Fruit fly (Drosophila melanogaster): ENCODE results near the gene GILT2.

The GILT2 gene

dm6 chr3R:23723381-23724034 lies 44.8 kb downstream of the GILT2 start (continued):
- TF ChIP-seq lbe (GFP tag; optimal IDR thresholded peaks at IDR 0.05) (peak; percentile 39), ash1 (GFP tag; optimal IDR thresholded peaks at IDR 0.05) (peak; percentile 4), CTCF (GFP tag; optimal IDR thresholded peaks at IDR 0.05) (no peak), CG4854 (GFP tag; optimal IDR thresholded peaks at IDR 0.05) (peak; percentile 37), CG17912 (GFP tag; optimal IDR thresholded peaks at IDR 0.05) (peak; percentile 32), Myb (GFP tag; optimal IDR thresholded peaks at IDR 0.05) (peak; percentile 22), D (optimal IDR thresholded peaks at IDR 0.05) (no peak), D (GFP tag; optimal IDR thresholded peaks at IDR 0.05) (peak; percentile 31), kah (GFP tag; optimal IDR thresholded peaks at IDR 0.05) (peak; percentile 31), Six4 (GFP tag; optimal IDR thresholded peaks at IDR 0.05) (no peak), otp (GFP tag; IDR thresholded peaks at IDR 0.05) (peak; percentile 75; the same call in 2 of the 3 replicates), dysf (GFP tag; IDR thresholded peaks at IDR 0.05) (peak; percentile 42; the same call in 1 of the 3 replicates), CG13775 (GFP tag; optimal IDR thresholded peaks at IDR 0.05) (no peak), org-1 (GFP tag; optimal IDR thresholded peaks at IDR 0.05) (peak; percentile 46), TFAM (GFP tag; optimal IDR thresholded peaks at IDR 0.05) (peak; percentile 13), Trl (optimal IDR thresholded peaks at IDR 0.05) (peak; percentile 68 to 89), Trl (GFP tag; optimal IDR thresholded peaks at IDR 0.05) (peak; percentile 83), Ptx1 (GFP tag; IDR thresholded peaks at IDR 0.05) (peak; percentile 17; the same call in 1 of the 2 replicates), fd64A (GFP tag; optimal IDR thresholded peaks at IDR 0.05) (peak; percentile 85), Hmx (GFP tag; optimal IDR thresholded peaks at IDR 0.05) (no peak), Vsx1 (GFP tag; optimal IDR thresholded peaks at IDR 0.05) (peak; percentile 52), CG32767 (GFP tag; IDR thresholded peaks at IDR 0.05) (peak; percentile 47), CG12104 (GFP tag; optimal IDR thresholded peaks at IDR 0.05) (peak; percentile 79), CG34376 (GFP tag; optimal IDR thresholded peaks at IDR 0.05) (peak; percentile 88), MTF-1 (GFP tag; optimal IDR thresholded peaks at IDR 0.05; ENCODE audit: borderline replicate concordance) (peak; percentile 95), z (GFP tag; IDR thresholded peaks at IDR 0.05) (peak; percentile 56; the same call in 1 of the 3 replicates), chif (GFP tag; optimal IDR thresholded peaks at IDR 0.05) (peak in 1 of 2 experiments; percentile 35), pan (optimal IDR thresholded peaks at IDR 0.05) (no peak), pan (GFP tag; optimal IDR thresholded peaks at IDR 0.05 in 1 of 2, IDR thresholded peaks at IDR 0.05 in 1 of 2) (peak in 1 of 2 experiments; percentile 79), CG3407 (GFP tag; optimal IDR thresholded peaks at IDR 0.05) (peak; percentile 75), CG6683 (GFP tag; optimal IDR thresholded peaks at IDR 0.05) (peak; percentile 78), Nf-YA (GFP tag; IDR thresholded peaks at IDR 0.05) (peak; percentile 86), lab (GFP tag; optimal IDR thresholded peaks at IDR 0.05) (peak; percentile 56), CG4730 (GFP tag; IDR thresholded peaks at IDR 0.05) (peak; percentile 17; the same call in 1 of the 2 replicates), CG4617 (GFP tag; optimal IDR thresholded peaks at IDR 0.05; ENCODE audit: borderline replicate concordance) (no peak), CG15011 (GFP tag; optimal IDR thresholded peaks at IDR 0.05) (no peak), Hr3 (GFP tag; optimal IDR thresholded peaks at IDR 0.05) (no peak), CG11504 (tag; optimal IDR thresholded peaks at IDR 0.05) (peak; percentile 73), sc (optimal IDR thresholded peaks at IDR 0.05) (no peak), sc (GFP tag; optimal IDR thresholded peaks at IDR 0.05) (peak; percentile 43), seq (GFP tag; IDR thresholded peaks at IDR 0.05) (peak; percentile 38; the same call in 1 of the 2 replicates), CG6254 (GFP tag; optimal IDR thresholded peaks at IDR 0.05) (peak; percentile 71), pita (GFP tag; optimal IDR thresholded peaks at IDR 0.05) (no peak), wek (GFP tag; optimal IDR thresholded peaks at IDR 0.05) (peak; percentile 83), CG8924 (tag; optimal IDR thresholded peaks at IDR 0.05) (peak; percentile 39), CG5953 (GFP tag; IDR thresholded peaks at IDR 0.05) (peak; percentile 54; the same call in 1 of the 2 replicates), CG17359 (tag; optimal IDR thresholded peaks at IDR 0.05) (peak; percentile 84), CG17385 (GFP tag; optimal IDR thresholded peaks at IDR 0.05) (peak; percentile 25), kni (GFP tag; optimal IDR thresholded peaks at IDR 0.05) (peak; percentile 70), grn (GFP tag; optimal IDR thresholded peaks at IDR 0.05) (peak; percentile 71), CG10267 (tag; optimal IDR thresholded peaks at IDR 0.05) (peak; percentile 11)
